Worm (Caenorhabditis elegans) whole organism, mixed stage, embryonic: ENCODE results near the gene ins-14.

ENCODE experiments used
- M03D4.4 ChIP-seq: sonication (generic microtip); optimal IDR thresholded peaks from 2 replicates; lab custom pipeline; 2017; ENCODE audit warnings: mild to moderate bottlenecking, missing genetic modification characterization, missing compliant biosample characterization
- bed-3 ChIP-seq: fragments of 200-800 bp; sonication (Bioruptor generic); optimal IDR thresholded peaks from 3 replicates; lab custom pipeline; 2018; ENCODE audit warnings: mild to moderate bottlenecking, missing genetic modification characterization, moderate library complexity, missing compliant biosample characterization
- blmp-1 ChIP-seq: fragments of 150-350 bp; optimal IDR thresholded peaks from 2 replicates; lab custom pipeline; 2014; ENCODE audit warnings: missing biosample characterization, missing genetic modification characterization
- ceh-39 ChIP-seq: fragments of 150-350 bp; optimal IDR thresholded peaks from 2 replicates; lab custom pipeline; 2014; ENCODE audit warnings: missing biosample characterization, missing genetic modification characterization
- ceh-43 ChIP-seq: fragments of 200-800 bp; sonication (Bioruptor generic); optimal IDR thresholded peaks from 2 replicates; lab custom pipeline; 2018; ENCODE audit warnings: mild to moderate bottlenecking, missing genetic modification characterization, moderate library complexity, missing compliant biosample characterization
- ceh-83 ChIP-seq: fragments of 200-800 bp; sonication (Bioruptor generic); optimal IDR thresholded peaks from 2 replicates; lab custom pipeline; 2018; ENCODE audit warnings: mild to moderate bottlenecking, missing genetic modification characterization, missing compliant biosample characterization
- ces-1 ChIP-seq: fragments of 150-350 bp; optimal IDR thresholded peaks from 2 replicates; lab custom pipeline; 2014; ENCODE audit warnings: missing biosample characterization, missing genetic modification reagents, missing genetic modification characterization
- cnd-1 ChIP-seq: fragments of 200-800 bp; sonication (Bioruptor generic); optimal IDR thresholded peaks from 2 replicates; lab custom pipeline; 2018; ENCODE audit warnings: mild to moderate bottlenecking, missing genetic modification characterization, missing compliant biosample characterization
- elt-1 ChIP-seq: sonication (generic microtip); optimal IDR thresholded peaks from 2 replicates; lab custom pipeline; 2017; ENCODE audit warnings: missing genetic modification characterization, mild to moderate bottlenecking, missing compliant biosample characterization, antibody characterized with exemption, moderate library complexity, borderline replicate concordance; ENCODE audit not compliant: insufficient read depth
- elt-3 ChIP-seq: fragments of 150-350 bp; optimal IDR thresholded peaks from 2 replicates; lab custom pipeline; 2014; ENCODE audit warnings: missing biosample characterization, missing genetic modification characterization
- flh-1 ChIP-seq: fragments of 200-800 bp; sonication (Bioruptor generic); optimal IDR thresholded peaks from 2 replicates; lab custom pipeline; 2018; ENCODE audit warnings: mild to moderate bottlenecking, missing genetic modification characterization, moderate library complexity, missing compliant biosample characterization
- ham-2 ChIP-seq: fragments of 200-800 bp; sonication (Bioruptor generic); optimal IDR thresholded peaks from 2 replicates; lab custom pipeline; 2018; ENCODE audit warnings: mild to moderate bottlenecking, missing genetic modification characterization, missing compliant biosample characterization
- hlh-1 ChIP-seq: fragments of 150-350 bp; optimal IDR thresholded peaks from 2 replicates; lab custom pipeline; 2014; ENCODE audit warnings: missing biosample characterization, missing genetic modification reagents, missing genetic modification characterization
- lin-13 ChIP-seq: fragments of 150-350 bp; optimal IDR thresholded peaks from 2 replicates; lab custom pipeline; 2014; ENCODE audit warnings: missing biosample characterization, missing genetic modification characterization
- lsy-2 ChIP-seq: fragments of 150-350 bp; optimal IDR thresholded peaks from 2 replicates; lab custom pipeline; 2014; ENCODE audit warnings: missing biosample characterization, missing genetic modification characterization
- mab-5 ChIP-seq: fragments of 150-350 bp; optimal IDR thresholded peaks from 2 replicates; lab custom pipeline; 2014; ENCODE audit warnings: missing biosample characterization, missing genetic modification characterization
- mep-1 ChIP-seq: fragments of 150-350 bp; optimal IDR thresholded peaks from 2 replicates; lab custom pipeline; 2017; ENCODE audit warnings: missing biosample characterization, missing genetic modification reagents, missing genetic modification characterization, inconsistent platforms
- nhr-12 ChIP-seq: fragments of 150-350 bp; optimal IDR thresholded peaks from 2 replicates; lab custom pipeline; 2014; ENCODE audit warnings: missing biosample characterization, missing genetic modification characterization
- nhr-2 ChIP-seq: fragments of 150-350 bp; optimal IDR thresholded peaks from 2 replicates; lab custom pipeline; 2014; ENCODE audit warnings: missing biosample characterization, missing genetic modification characterization
- nhr-237 ChIP-seq: fragments of 150-350 bp; optimal IDR thresholded peaks from 2 replicates; lab custom pipeline; 2014; ENCODE audit warnings: missing biosample characterization, missing genetic modification characterization
- nhr-28 ChIP-seq: fragments of 150-350 bp; optimal IDR thresholded peaks from 2 replicates; lab custom pipeline; 2014; ENCODE audit warnings: missing biosample characterization, missing genetic modification characterization
- nhr-76 ChIP-seq: sonication (generic microtip); optimal IDR thresholded peaks from 2 replicates; lab custom pipeline; 2017; ENCODE audit warnings: missing biosample characterization, missing genetic modification characterization
- pha-4 ChIP-seq: fragments of 150-350 bp; optimal IDR thresholded peaks from 2 replicates; lab custom pipeline; 2018; ENCODE audit warnings: missing biosample characterization, missing genetic modification reagents, missing genetic modification characterization
- sem-2 ChIP-seq: fragments of 200-800 bp; sonication (Bioruptor generic); optimal IDR thresholded peaks from 2 replicates; lab custom pipeline; 2018; ENCODE audit warnings: mild to moderate bottlenecking, missing genetic modification characterization, missing compliant biosample characterization
- snpc-4 ChIP-seq: fragments of 150-350 bp; optimal IDR thresholded peaks from 2 replicates; lab custom pipeline; 2014; ENCODE audit warnings: missing biosample characterization, missing genetic modification characterization
- sptf-1 ChIP-seq: sonication (generic microtip); optimal IDR thresholded peaks from 2 replicates; lab custom pipeline; 2017; ENCODE audit warnings: mild to moderate bottlenecking, missing genetic modification characterization, moderate library complexity, missing compliant biosample characterization
- tbx-8 ChIP-seq: fragments of 200-800 bp; sonication (Bioruptor generic); optimal IDR thresholded peaks from 2 replicates; lab custom pipeline; 2018; ENCODE audit warnings: mild to moderate bottlenecking, missing genetic modification characterization, moderate library complexity, missing compliant biosample characterization
- unc-120 ChIP-seq: sonication (generic microtip); optimal IDR thresholded peaks from 2 replicates; lab custom pipeline; 2017; ENCODE audit warnings: missing genetic modification characterization, missing compliant biosample characterization; ENCODE audit not compliant: poor library complexity, severe bottlenecking
- unc-39 ChIP-seq: fragments of 150-350 bp; optimal IDR thresholded peaks from 2 replicates; lab custom pipeline; 2014; ENCODE audit warnings: missing biosample characterization, missing genetic modification characterization
- unc-62 ChIP-seq: fragments of 150-350 bp; optimal IDR thresholded peaks from 2 replicates; lab custom pipeline; 2014; ENCODE audit warnings: missing biosample characterization, missing genetic modification reagents, missing genetic modification characterization
- zip-8 ChIP-seq: fragments of 150-350 bp; optimal IDR thresholded peaks from 2 replicates; lab custom pipeline; 2014; ENCODE audit warnings: missing biosample characterization, missing genetic modification characterization
- ztf-11 ChIP-seq: fragments of 150-350 bp; optimal IDR thresholded peaks from 2 replicates; lab custom pipeline; 2014; ENCODE audit warnings: missing biosample characterization, missing genetic modification characterization

Gene ins-14

DNA sequence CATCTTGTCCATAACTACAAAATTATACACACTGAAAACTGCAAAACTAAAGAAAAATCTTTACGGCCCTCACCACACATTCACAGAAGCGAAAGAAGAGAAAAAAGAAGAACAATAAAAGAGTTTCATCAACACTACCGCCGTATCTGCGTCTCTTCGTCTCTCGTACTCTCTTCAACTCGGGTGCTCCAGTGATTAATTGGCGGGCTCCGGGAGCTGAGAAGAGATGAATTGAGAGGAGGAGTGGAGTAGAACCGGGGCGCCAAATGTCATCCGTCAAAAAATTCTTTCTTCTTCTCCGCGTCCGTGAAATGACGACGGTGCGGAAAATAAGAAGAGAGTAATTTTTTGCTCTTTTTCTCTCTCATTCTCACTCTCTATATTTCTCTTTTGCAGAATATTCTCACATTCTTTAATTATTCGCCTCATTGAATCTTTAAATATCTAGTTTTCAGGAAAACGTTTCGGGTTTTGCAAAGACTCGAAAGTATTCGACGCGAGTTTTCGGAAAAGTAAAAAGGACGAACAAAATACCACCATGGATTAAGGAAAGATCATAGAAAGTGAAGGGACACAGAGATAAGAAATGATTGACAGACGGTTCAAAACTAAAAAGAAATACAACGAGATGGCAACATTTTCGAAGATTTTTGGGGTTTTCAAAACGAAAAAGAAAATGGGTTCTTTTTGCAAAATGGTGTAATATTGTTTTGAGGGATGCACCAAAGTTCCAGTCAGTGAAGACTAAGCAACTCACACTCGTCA, 37.9 kb downstream of the ins-14 start:
- TF ChIP-seq nhr-28 (tag; lab: Kevin White, UChicago) (no peak), sem-2 (no peak), nhr-2 (tag; lab: Kevin White, UChicago) (no peak), cnd-1 (no peak), unc-120 (tag; lab: Kevin White, UChicago) (peak; percentile 34), unc-62 (GFP tag; lab: Kevin White, UChicago) (peak; percentile 50), ceh-39 (tag; lab: Kevin White, UChicago) (no peak), nhr-237 (tag; lab: Kevin White, UChicago) (no peak), ces-1 (peak; percentile 49), unc-39 (tag; lab: Kevin White, UChicago) (no peak), lsy-2 (tag; lab: Kevin White, UChicago) (no peak), elt-3 (tag; lab: Kevin White, UChicago) (no peak), hlh-1 (peak; percentile 61), bed-3 (GFP tag; lab: Kevin White, UChicago) (no peak), ham-2 (GFP tag; lab: Kevin White, UChicago) (no peak), snpc-4 (tag; lab: Kevin White, UChicago) (no peak), ztf-11 (no peak), nhr-12 (tag; lab: Kevin White, UChicago) (no peak), blmp-1 (tag; lab: Kevin White, UChicago) (no peak), sptf-1 (tag; lab: Kevin White, UChicago) (no peak), lin-13 (no peak), flh-1 (GFP tag; lab: Kevin White, UChicago) (no peak), ceh-83 (GFP tag; lab: Kevin White, UChicago) (no peak), nhr-76 (tag; lab: Kevin White, UChicago) (no peak)

DNA sequence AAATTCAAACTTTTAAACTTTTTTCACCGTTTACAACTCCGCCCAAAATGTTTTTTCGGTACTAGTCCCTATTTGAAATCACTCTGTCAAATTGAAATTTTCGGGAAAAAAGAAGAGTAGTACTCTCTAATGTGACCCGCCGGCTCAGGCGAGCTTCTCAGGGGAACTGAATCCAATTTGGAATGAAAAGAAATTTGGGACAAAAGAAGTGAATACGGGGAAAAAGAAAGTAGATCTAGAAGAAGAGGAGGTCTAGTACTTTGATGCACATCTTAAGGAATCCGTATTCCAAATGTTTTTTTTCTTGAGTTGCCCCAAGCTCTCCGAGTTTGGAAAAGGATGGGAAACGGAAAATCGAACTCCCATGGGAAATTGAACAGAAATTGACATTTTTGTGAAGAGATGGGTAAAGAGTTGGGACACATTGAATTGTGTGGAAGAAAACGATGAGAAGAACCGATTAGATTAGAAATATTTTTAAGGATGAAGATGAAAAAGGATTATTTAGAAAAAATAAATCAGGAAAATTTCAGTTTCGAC, 39.0 kb downstream of the ins-14 start:
- TF ChIP-seq pha-4 (no peak), ces-1 (peak; percentile 82), mab-5 (no peak)

DNA sequence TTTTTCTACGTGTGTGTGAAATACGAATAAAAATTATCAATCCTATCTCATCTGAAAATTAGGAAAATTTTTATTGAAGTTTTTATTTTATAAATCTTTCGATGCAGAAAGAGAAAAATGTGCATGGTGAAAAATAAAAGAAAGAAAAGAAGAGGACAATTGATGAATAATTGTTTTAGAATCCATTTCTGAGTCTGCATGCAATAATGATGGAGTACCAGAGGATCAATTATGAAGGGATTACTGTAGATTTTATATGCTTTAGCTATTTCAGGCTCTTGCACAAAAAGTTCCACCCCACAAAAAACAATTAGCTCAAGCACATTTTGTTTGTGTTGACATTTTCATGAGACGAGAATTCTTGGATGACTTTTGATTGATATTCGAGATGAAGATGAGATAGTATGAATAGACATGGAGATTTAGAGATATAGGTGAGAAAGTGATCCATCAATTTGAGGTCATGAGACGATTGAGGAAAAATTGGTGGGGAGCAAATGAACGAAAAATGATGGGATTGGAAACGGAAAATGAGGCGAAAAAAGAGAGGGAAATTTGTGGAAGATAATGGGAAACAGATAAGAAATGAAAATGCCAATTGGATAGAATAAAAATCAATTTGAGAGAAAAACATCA, 39.9 kb downstream of the ins-14 start, which contains the start of gene rpy-1:
Gene rpy-1 (minus strand): TSS at position 51 of the 636 bp plus-strand sequence.
- TF ChIP-seq unc-120 (tag; lab: Kevin White, UChicago) = peak; percentile 35
- no peak for TF ChIP-seq ceh-39 (tag; lab: Kevin White, UChicago)
- no peak for TF ChIP-seq nhr-12 (tag; lab: Kevin White, UChicago)
- TF ChIP-seq M03D4.4 (tag; lab: Kevin White, UChicago) = no peak
- peak; percentile 85 for TF ChIP-seq unc-62 (GFP tag; lab: Kevin White, UChicago)
- TF ChIP-seq, all 35 proteins: peak for 2

DNA sequence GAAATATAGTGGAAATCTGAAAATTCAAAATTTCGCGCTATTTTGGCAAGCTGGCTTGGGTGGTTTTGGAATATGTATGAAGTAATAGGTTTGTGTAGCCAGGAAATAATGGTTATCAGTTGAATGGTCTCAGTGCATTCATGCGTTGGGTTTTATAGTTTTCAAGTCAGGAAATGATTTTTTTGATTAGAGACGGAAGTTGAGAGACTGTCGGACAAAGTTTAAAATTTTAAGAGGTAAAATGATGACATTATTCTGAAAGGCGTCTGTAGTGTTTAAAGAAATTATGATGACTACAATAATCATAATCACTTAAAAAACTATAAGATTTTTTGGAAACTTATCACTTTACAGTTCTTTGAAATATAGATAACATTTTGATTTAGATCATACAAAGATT, 44.1 kb downstream of the ins-14 start, which contains the start of gene C18H9.6:
Gene C18H9.6 (minus strand): TSS at position 129 of the 400 bp plus-strand sequence.
- TF ChIP-seq mep-1 (tag; lab: Kevin White, UChicago) = no peak
- no peak for TF ChIP-seq elt-3 (tag; lab: Kevin White, UChicago)
- TF ChIP-seq elt-1 (tag; lab: Kevin White, UChicago) = no peak
- no peak for TF ChIP-seq mab-5
- TF ChIP-seq nhr-28 (tag; lab: Kevin White, UChicago) = no peak
- TF ChIP-seq ceh-83 (GFP tag; lab: Kevin White, UChicago) = no peak
- no peak for TF ChIP-seq snpc-4 (tag; lab: Kevin White, UChicago)

DNA sequence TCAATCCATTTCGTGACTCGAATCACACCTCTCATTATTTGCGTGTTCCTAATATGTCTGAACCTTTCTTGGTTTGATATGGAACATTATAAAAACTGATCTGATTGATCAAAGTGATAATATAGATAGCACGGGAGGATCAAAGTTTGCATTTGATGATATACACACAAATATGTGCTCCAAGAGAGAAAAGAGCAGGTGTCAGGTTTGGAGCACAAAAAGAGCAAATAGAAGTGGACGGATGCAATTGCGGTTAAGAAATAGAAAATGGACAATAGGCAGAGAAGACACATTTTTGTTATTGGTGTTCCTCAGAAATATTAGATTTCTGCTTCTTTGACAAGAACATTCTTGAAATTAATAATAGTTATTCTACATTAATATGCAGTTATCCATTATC, 46.8 kb downstream of the ins-14 start, which contains the start of gene C18H9.1:
Gene C18H9.1 (plus strand): TSS at position 301 of the 400 bp plus-strand sequence.
- TF ChIP-seq elt-3 (tag; lab: Kevin White, UChicago) = no peak
- no peak for TF ChIP-seq tbx-8 (GFP tag; lab: Kevin White, UChicago)
- TF ChIP-seq nhr-28 (tag; lab: Kevin White, UChicago) = no peak
- no peak for TF ChIP-seq lin-13
- TF ChIP-seq sptf-1 (tag; lab: Kevin White, UChicago) = no peak
- TF ChIP-seq unc-39 (tag; lab: Kevin White, UChicago) = no peak
- TF ChIP-seq M03D4.4 (tag; lab: Kevin White, UChicago) = no peak
- no peak for TF ChIP-seq elt-1 (tag; lab: Kevin White, UChicago)
- TF ChIP-seq nhr-237 (tag; lab: Kevin White, UChicago) = no peak
- no peak for TF ChIP-seq unc-62 (GFP tag; lab: Kevin White, UChicago)
- TF ChIP-seq pha-4 = no peak
- no peak for TF ChIP-seq snpc-4 (tag; lab: Kevin White, UChicago)
- no peak for TF ChIP-seq ceh-83 (GFP tag; lab: Kevin White, UChicago)
- no peak for TF ChIP-seq ceh-43 (GFP tag; lab: Kevin White, UChicago)
- no peak for TF ChIP-seq lsy-2 (tag; lab: Kevin White, UChicago)
- no peak for TF ChIP-seq ham-2 (GFP tag; lab: Kevin White, UChicago)
- no peak for TF ChIP-seq blmp-1 (tag; lab: Kevin White, UChicago)
- no peak for TF ChIP-seq zip-8 (tag; lab: Kevin White, UChicago)
- TF ChIP-seq nhr-76 (tag; lab: Kevin White, UChicago) = no peak
